Worm (Caenorhabditis elegans) whole organism, L4/young adult: Measurements from ENCODE around the gene T02E9.6.

Source experiments
- W03F9.2 ChIP-seq: fragments of 150-350 bp; optimal IDR thresholded peaks from 2 replicates; lab custom pipeline; 2014; ENCODE audit warnings: missing biosample characterization, missing genetic modification characterization
- dao-5 ChIP-seq: sonication (generic microtip); optimal IDR thresholded peaks from 2 replicates; lab custom pipeline; 2016; ENCODE audit warnings: missing genotype, missing genetic modification characterization, moderate library complexity, missing compliant biosample characterization
- him-1 ChIP-seq: sonication (generic microtip); optimal IDR thresholded peaks from 2 replicates; lab custom pipeline; 2016; ENCODE audit warnings: missing genotype, missing genetic modification reagents, missing genetic modification characterization, missing compliant biosample characterization

T02E9.6 gene

DNA sequence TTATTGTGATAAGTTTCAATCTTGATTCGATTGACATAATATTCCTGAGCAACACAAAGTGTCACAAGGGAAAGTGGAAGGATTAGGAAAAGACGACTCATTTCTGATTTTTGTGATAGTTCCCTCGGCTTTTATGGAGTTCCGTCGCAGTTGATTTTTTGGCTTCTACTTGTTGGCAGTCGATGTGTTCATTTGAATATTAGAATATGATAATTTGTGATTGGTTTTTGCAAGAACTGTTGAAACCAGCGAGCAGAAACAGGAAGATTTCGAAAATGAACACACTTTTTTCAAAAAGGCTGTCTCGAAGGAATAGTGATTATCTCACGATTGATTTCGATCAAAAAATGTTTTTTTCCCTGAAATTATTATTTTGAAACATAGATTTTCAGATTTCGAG, at the start of gene T02E9.6:
Gene T02E9.6 (minus strand): TSS at position 101 of the 400 bp plus-strand sequence.
- TF ChIP-seq dao-5 (tag; lab: Kevin White, UChicago) (no peak), W03F9.2 (tag; lab: Kevin White, UChicago) (no peak), him-1 (tag; lab: Kevin White, UChicago) (no peak)

DNA sequence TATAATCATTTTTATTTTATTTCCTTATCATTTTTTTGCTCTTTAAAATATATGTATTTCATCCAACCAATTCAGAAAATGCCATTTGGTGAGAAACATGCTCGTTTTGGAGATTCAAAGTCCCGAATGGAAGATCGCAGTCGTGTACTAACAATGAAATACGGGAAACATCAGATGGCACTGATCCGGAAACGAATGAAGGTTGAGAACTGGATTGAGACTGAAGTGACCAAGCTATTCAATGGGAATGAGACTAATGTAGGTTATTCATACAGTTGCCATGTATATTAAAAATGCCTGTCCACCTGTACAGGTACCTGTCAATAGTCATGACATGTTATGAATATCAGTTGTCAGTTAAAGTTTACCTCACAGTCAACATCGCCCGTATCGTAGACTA, 48.9 kb upstream of the T02E9.6 start, which contains the start of gene F55C10.5:
Gene F55C10.5 (plus strand): TSS at position 74 of the 400 bp plus-strand sequence.
- TF ChIP-seq dao-5 (tag; lab: Kevin White, UChicago) = no peak
- TF ChIP-seq W03F9.2 (tag; lab: Kevin White, UChicago) = no peak
- TF ChIP-seq him-1 (tag; lab: Kevin White, UChicago) = no peak

DNA sequence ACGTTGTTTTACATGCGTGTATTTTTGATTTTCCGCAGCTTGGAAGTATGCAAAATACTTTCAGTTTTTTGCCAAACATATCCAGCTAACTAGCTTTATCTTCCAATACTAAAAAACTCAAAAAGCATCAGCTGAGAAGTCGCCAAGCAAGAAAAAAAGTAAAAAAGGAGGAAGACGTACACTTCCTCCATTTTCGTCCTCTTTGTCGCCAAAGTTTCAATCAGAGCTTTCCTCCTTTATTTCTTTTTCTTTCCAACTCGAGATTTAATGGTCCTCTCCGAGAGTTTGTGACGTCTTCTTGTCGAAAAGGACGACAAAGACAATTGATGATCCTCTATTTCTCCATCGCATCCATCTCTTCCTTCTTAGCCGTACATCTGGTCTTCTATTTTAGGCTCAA, 46.5 kb upstream of the T02E9.6 start:
- TF ChIP-seq him-1 (tag; lab: Kevin White, UChicago) (no peak), W03F9.2 (tag; lab: Kevin White, UChicago) (no peak), dao-5 (tag; lab: Kevin White, UChicago) (no peak)

DNA sequence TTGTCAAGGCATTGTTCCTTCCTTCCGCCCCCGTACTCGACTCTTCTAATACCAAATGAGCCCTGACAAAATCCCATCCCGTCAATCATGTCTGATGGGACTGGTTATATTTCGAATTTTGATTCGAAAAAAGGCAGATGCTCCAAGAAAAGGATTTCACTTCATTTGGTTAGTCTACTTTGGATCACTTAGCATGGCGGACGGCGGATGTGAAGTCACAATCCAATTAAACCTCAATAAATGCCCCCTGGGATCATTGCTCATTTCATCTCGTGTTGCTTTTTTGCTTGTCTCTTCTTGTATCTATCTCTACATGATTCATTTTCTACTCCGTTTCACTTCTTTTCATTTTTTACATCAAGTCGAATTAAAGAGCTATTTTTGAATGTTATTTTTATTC, 45.2 kb upstream of the T02E9.6 start:
- TF ChIP-seq W03F9.2 (tag; lab: Kevin White, UChicago) (no peak), him-1 (tag; lab: Kevin White, UChicago) (no peak), dao-5 (tag; lab: Kevin White, UChicago) (no peak)

DNA sequence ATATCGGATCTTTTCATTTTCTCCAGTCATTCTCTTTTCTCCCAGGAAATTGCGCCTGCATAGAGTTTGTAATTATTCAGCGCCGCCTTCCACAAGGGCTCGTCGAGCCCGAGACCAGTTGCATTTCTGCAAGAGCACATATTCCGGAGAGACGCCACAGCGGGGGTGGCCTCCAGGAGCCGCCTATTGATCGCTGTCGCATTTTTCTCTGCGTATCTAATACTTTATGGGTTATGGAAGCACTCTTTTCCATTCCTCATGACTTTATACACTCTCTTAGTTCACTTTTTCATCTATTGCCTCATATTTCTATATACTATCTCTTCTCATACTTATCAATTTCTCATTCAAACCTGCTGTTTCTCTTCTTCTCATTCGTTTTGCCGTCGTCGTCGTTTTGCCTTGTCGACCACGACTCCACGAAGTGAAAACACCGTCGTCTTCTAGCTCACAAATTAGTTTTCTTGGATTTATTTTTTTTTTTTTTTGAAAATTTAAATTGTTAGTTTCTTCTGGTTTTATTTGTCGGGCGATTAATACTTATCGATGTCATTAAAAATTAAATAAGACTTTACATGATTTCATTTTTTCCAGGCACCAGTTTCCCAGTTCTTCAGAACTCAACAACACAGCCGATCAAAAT, 41.2 kb upstream of the T02E9.6 start, which contains the start of gene cnb-1:
Gene cnb-1 (plus strand): TSS at position 593 of the 643 bp plus-strand sequence.
- TF ChIP-seq W03F9.2 (tag; lab: Kevin White, UChicago) = no peak
- no peak for TF ChIP-seq dao-5 (tag; lab: Kevin White, UChicago)
- peak; percentile 79 for TF ChIP-seq him-1 (tag; lab: Kevin White, UChicago)

DNA sequence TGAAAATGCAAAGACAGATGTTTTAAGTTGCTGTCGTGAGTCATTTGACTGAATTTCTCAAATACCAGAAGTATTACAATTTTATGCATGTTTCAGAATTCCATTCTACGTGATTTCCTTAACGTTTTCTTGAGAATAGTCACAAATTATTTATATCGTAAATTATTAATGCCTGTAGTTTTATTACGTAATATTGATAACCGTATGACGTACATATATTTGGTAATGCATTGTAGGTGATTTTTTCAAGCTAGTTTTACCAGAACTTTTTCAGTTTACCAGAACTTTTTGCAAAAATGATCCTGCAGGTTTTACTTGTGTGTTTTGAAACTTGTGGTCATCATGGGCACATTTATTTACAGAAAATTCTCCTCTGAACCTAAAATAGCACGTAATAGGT, 39.8 kb upstream of the T02E9.6 start:
- no peak for TF ChIP-seq W03F9.2 (tag; lab: Kevin White, UChicago)
- no peak for TF ChIP-seq him-1 (tag; lab: Kevin White, UChicago)
- TF ChIP-seq dao-5 (tag; lab: Kevin White, UChicago) = no peak

DNA sequence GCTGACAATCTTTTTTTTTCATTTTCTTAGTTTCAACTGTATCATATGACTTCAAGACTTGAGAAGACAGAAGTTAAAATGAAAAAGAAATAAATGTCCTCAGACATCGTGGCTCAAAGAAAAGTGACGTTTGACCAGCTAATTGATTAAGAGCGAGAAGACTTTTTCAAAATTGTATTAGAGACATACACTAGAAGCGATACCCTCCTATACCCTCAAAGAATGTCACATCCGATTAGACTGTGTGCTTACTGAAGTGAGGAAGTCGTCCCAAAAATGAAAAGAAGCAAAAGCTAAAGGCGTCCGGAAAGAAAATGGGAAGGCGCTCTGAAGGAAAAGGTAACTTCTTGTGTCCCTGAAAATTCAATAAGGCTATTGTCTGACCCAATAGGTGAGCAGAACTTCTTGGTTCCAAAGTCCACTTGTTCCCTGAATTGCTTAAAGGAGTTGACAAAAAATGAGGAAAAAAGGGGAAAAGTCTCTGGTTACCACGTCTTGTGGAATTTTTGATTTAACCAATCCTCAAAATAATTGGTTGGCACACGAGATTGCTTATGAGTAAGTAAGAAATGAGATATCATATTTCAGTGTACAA, 38.3 kb upstream of the T02E9.6 start:
- TF ChIP-seq dao-5 (tag; lab: Kevin White, UChicago) (no peak), him-1 (tag; lab: Kevin White, UChicago) (no peak), W03F9.2 (tag; lab: Kevin White, UChicago) (no peak)

DNA sequence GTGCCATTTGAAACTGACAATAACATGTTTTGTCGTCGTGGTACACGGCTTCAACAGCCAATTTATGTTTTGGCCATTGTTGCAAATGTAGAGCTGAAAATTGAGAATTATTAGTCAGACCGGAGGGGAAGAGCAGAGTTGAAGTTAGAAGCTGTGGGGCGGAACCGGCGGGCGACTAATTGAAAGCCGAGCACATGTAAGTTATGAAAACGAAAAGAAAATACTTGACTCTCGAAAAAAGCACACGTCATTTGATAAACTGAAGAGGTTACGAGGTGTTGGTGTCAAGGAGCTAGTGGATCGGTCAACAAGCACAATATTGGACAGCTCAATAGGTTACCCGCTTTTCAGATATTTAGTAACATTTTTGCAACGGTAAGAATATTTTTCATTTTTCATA, 32.0 kb upstream of the T02E9.6 start, which contains the start of gene dop-5:
Gene dop-5 (minus strand): TSS at position 101 of the 400 bp plus-strand sequence.
- TF ChIP-seq dao-5 (tag; lab: Kevin White, UChicago) (no peak), him-1 (tag; lab: Kevin White, UChicago) (no peak)

DNA sequence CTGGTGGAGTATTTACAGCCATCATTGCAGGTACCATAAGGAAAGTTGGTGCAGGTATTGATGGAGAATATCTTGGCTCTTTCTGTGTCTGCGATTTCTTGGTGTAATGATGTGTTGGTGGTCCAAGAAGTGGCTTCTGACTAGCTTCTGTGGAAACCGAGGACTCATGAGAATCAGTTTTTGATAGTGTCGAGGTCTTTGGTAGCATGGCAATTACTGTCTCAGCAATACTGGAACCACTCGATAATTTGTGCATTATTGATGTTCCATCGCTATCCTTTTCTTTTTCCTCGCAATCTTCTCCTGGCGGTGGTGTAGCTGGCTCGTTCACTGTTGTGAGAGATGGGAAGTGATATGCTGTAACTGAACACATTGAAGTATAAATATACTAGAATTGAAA, 29.5 kb upstream of the T02E9.6 start:
- TF ChIP-seq dao-5 (tag; lab: Kevin White, UChicago) (no peak), him-1 (tag; lab: Kevin White, UChicago) (no peak)

DNA sequence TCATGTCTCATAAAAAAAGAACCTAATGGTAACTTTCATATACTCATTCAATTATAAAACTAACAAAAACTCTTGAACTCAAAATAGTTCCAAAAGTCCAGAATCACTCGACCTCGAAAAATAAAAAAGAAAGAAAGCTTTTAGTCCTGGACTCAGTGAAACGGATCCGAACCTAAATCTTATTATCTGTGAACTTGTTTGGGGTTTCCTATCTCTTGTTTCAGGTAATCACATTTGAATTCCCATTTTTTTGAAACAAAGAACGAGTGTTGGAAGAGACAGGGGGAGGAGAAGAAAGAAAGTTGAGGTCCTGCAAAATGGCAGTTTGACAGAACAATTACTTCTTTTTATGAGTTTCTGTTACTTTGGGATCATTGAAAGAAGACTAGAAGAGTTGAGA, 20.2 kb upstream of the T02E9.6 start:
- TF ChIP-seq him-1 (tag; lab: Kevin White, UChicago) = no peak
- no peak for TF ChIP-seq dao-5 (tag; lab: Kevin White, UChicago)
- no peak for TF ChIP-seq W03F9.2 (tag; lab: Kevin White, UChicago)

DNA sequence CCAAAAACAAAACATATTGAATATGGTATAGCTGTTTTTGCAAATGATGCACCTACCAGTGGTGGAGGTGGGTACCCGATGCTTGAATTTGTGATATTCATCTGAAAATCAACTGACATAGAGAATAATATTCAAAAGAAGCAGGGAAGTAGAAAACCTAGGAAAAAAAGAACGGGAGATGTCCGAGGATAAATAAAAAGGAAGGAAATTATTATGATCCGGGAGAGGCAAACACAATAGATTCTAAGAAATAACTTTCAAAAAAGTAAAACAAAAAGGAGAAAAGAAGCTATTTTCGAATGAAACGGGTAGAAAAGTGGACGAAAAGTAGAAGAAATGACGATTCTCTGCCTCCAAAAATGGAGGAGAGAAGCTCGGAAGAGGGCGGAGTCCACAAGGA, 18.8 kb upstream of the T02E9.6 start, which contains the start of gene npr-25:
Gene npr-25 (minus strand): TSS at position 101 of the 400 bp plus-strand sequence.
- TF ChIP-seq him-1 (tag; lab: Kevin White, UChicago) (no peak), dao-5 (tag; lab: Kevin White, UChicago) (no peak), W03F9.2 (tag; lab: Kevin White, UChicago) (no peak)

DNA sequence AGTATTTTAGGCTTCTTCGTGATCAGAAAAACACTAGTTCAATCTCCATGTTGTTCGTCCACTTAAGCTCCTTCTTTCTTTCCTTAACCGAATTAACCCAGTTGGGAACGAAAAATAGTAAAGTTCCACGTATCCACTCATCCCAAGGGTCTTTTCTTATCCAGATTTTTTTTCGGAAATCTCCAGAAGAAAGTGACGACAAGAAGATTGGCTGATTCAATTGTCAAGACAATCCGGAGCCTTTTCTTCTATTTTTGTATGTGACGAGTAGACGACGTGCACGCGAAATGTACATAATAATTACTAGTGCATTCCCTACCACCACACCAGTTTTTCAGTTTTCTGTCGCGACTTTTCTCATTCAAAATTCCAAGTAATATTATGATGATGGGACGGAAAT, 17.2 kb upstream of the T02E9.6 start:
- TF ChIP-seq dao-5 (tag; lab: Kevin White, UChicago) (no peak), W03F9.2 (tag; lab: Kevin White, UChicago) (no peak), him-1 (tag; lab: Kevin White, UChicago) (no peak)

DNA sequence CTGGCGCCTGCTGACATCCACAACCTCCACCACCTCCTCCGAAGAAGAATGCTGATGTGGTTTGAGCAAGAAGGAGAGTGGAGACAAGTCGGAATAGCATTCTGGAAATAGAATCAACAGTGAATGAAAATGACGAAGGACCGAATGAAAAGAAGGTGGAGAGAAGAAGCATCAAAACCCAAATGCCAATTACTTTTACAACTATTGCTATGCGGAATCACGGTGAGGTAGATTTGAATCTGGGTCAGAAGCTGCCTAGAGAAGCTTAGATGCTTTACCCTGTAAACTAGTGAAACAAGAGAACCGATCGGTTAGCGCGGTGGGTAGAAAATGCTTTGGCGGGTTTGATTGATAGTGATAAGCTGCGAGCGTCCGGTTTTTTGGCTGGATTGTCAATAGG, 12.8 kb upstream of the T02E9.6 start, which contains the start of gene grl-7:
Gene grl-7 (minus strand): TSS at position 101 of the 400 bp plus-strand sequence.
- no peak for TF ChIP-seq W03F9.2 (tag; lab: Kevin White, UChicago)
- TF ChIP-seq dao-5 (tag; lab: Kevin White, UChicago) = no peak
- TF ChIP-seq him-1 (tag; lab: Kevin White, UChicago) = no peak
